Worm (Caenorhabditis elegans): Measurements from ENCODE around the gene F58E6.6.

The F58E6.6 gene

ce11 chrV:9730743-9731706 lies 21.8 kb downstream of the F58E6.6 start (continued):
- peak; percentile 93 to 95 for TF ChIP-seq let-607 (tag; optimal IDR thresholded peaks at IDR 0.05)
- peak; percentile 71; the same call in 1 of the 2 replicates for TF ChIP-seq lin-26 (GFP tag; IDR thresholded peaks at IDR 0.05)
- peak in 1 of 2 experiments; percentile 2 for TF ChIP-seq rec-8 (tag; optimal IDR thresholded peaks at IDR 0.05)
- no peak for TF ChIP-seq mes-4 (tag; optimal IDR thresholded peaks at IDR 0.05)
- TF ChIP-seq bed-1 (GFP tag; IDR thresholded peaks at IDR 0.05), result no peak
- TF ChIP-seq repo-1 (tag; optimal IDR thresholded peaks at IDR 0.05), result peak; percentile 61
- peak; percentile 82 for TF ChIP-seq Y53G8AR.9 (GFP tag; conservative IDR thresholded peaks at IDR 0.05)
- peak; percentile 78 for TF ChIP-seq B0035.1 (tag; optimal IDR thresholded peaks at IDR 0.05)
- peak; percentile 70 for TF ChIP-seq lir-1 (GFP tag; conservative IDR thresholded peaks at IDR 0.05)
- TF ChIP-seq zim-3 (tag; optimal IDR thresholded peaks at IDR 0.05), result no peak
- peak; percentile 39 for TF ChIP-seq T07F8.4 (tag; optimal IDR thresholded peaks at IDR 0.05)
- no peak for TF ChIP-seq F37B4.10 (GFP tag; IDR thresholded peaks at IDR 0.05)
- peak; percentile 95 for TF ChIP-seq B0336.3 (GFP tag; IDR thresholded peaks at IDR 0.05)
- no peak for TF ChIP-seq F10E7.11 (tag; optimal IDR thresholded peaks at IDR 0.05)
- TF ChIP-seq K11D2.4 (GFP tag; IDR thresholded peaks at IDR 0.05), result peak; percentile 83
- TF ChIP-seq ekl-4 (GFP tag; IDR thresholded peaks at IDR 0.05), result peak; percentile 81
- TF ChIP-seq atf-7 (tag; optimal IDR thresholded peaks at IDR 0.05), result peak; percentile 93
- peak; percentile 74; the same call in 1 of the 2 replicates for TF ChIP-seq sea-2 (GFP tag; IDR thresholded peaks at IDR 0.05)
- peak; percentile 14 for TF ChIP-seq mel-28 (tag; optimal IDR thresholded peaks at IDR 0.05; ENCODE audit: borderline replicate concordance)
- TF ChIP-seq madf-8 (GFP tag; conservative IDR thresholded peaks at IDR 0.05), result no peak
- peak; percentile 71 for TF ChIP-seq ztf-18 (tag; optimal IDR thresholded peaks at IDR 0.05)
- peak; percentile 56 for TF ChIP-seq ZK185.1 (tag; optimal IDR thresholded peaks at IDR 0.05; ENCODE audit: poor library complexity, severe bottlenecking)
- peak; percentile 70 for TF ChIP-seq C06A6.2 (GFP tag; conservative IDR thresholded peaks at IDR 0.05)
- TF ChIP-seq sdz-38 (tag; optimal IDR thresholded peaks at IDR 0.05), result no peak
- peak; percentile 19 for TF ChIP-seq madf-6 (GFP tag; IDR thresholded peaks at IDR 0.05)
- TF ChIP-seq unc-130 (GFP tag; optimal IDR thresholded peaks at IDR 0.05), result peak; percentile 12
- TF ChIP-seq lag-1 (GFP tag; IDR thresholded peaks at IDR 0.05), result no peak
- TF ChIP-seq egl-18 (GFP tag; IDR thresholded peaks at IDR 0.05), result 0 out of 2 replicates have a peak, but pooled peaks have one; percentile 13
- TF ChIP-seq lin-35 (GFP tag; optimal IDR thresholded peaks at IDR 0.05), result peak in 1 of 3 experiments; percentile 64
- TF ChIP-seq nfyb-1 (GFP tag; IDR thresholded peaks at IDR 0.05), result peak; percentile 95
- TF ChIP-seq attf-5 (GFP tag; optimal IDR thresholded peaks at IDR 0.05), result peak; percentile 98
- no peak for TF ChIP-seq lsl-1 (GFP tag; optimal IDR thresholded peaks at IDR 0.05)
- TF ChIP-seq mcd-1 (GFP tag; IDR thresholded peaks at IDR 0.05), result peak; percentile 84
- TF ChIP-seq mxl-1 (tag; optimal IDR thresholded peaks at IDR 0.05), result peak; percentile 36
- TF ChIP-seq dpff-1 (tag; optimal IDR thresholded peaks at IDR 0.05), result no peak
- peak; percentile 72 for TF ChIP-seq tlf-1 (GFP tag; optimal IDR thresholded peaks at IDR 0.05)
- peak; percentile 55 for TF ChIP-seq snpc-4 (GFP tag; optimal IDR thresholded peaks at IDR 0.05)
- TF ChIP-seq snpc-4 (tag; optimal IDR thresholded peaks at IDR 0.05), result peak; percentile 42 to 79 (median 78)
- no peak for TF ChIP-seq lsy-27 (tag; optimal IDR thresholded peaks at IDR 0.05; ENCODE audit: borderline replicate concordance, insufficient read depth)
- peak; percentile 89 for TF ChIP-seq nhr-90 (tag; optimal IDR thresholded peaks at IDR 0.05)
- no peak for TF ChIP-seq sptf-2 (GFP tag; optimal IDR thresholded peaks at IDR 0.05)
- no peak for TF ChIP-seq ceh-79 (tag; optimal IDR thresholded peaks at IDR 0.05)
- TF ChIP-seq tbp1 (GFP tag; optimal IDR thresholded peaks at IDR 0.05), result peak; percentile 77
- no peak for TF ChIP-seq ceh-40 (GFP tag; IDR thresholded peaks at IDR 0.05)
- TF ChIP-seq ztf-6 (GFP tag; IDR thresholded peaks at IDR 0.05), result 0 out of 2 replicates have a peak, but pooled peaks have one; percentile 62
- TF ChIP-seq C17E4.6 (GFP tag; IDR thresholded peaks at IDR 0.05), result peak; percentile 50; the same call in 1 of the 2 replicates

Data from whole organism, young adult.